Fruit fly (Drosophila melanogaster) whole organism, pupa: ENCODE data around the gene CG43145.

ENCODE experiments used
- CG10348 ChIP-seq: fragments of 200-800 bp; sonication (Bioruptor generic); IDR thresholded peaks from 2 replicates; pipeline ENCODE4 v1.3.6; 2022; ENCODE audit warnings: missing biosample characterization, missing genetic modification characterization
- CG15710 ChIP-seq: fragments of 200-800 bp; sonication (Bioruptor generic); optimal IDR thresholded peaks from 2 replicates; lab custom pipeline; 2018; ENCODE audit warnings: missing biosample characterization, mild to moderate bottlenecking, missing genetic modification characterization, moderate library complexity
- CG17806 ChIP-seq: fragments of 200-800 bp; sonication (Bioruptor generic); optimal IDR thresholded peaks from 2 replicates; lab custom pipeline; 2018; ENCODE audit warnings: missing biosample characterization, mild to moderate bottlenecking, missing genetic modification characterization, moderate library complexity
- Ets98B ChIP-seq: fragments of 200-800 bp; sonication (Bioruptor generic); IDR thresholded peaks from 2 replicates; pipeline ENCODE4 v1.3.6; 2022; ENCODE audit warnings: missing biosample characterization, missing genetic modification characterization
- Pif1B ChIP-seq: fragments of 200-800 bp; sonication (Bioruptor generic); optimal IDR thresholded peaks from 3 replicates; lab custom pipeline; 2016; ENCODE audit warnings: missing biosample characterization, missing genetic modification characterization
- Snoo ChIP-seq: fragments of 200-800 bp; sonication (Bioruptor generic); optimal IDR thresholded peaks from 3 replicates; lab custom pipeline; 2017; ENCODE audit warnings: missing biosample characterization, mild to moderate bottlenecking, missing genetic modification characterization, inconsistent platforms
- gl ChIP-seq: fragments of 200-800 bp; sonication (Bioruptor generic); optimal IDR thresholded peaks from 2 replicates; lab custom pipeline; 2018; ENCODE audit warnings: missing biosample characterization, mild to moderate bottlenecking, missing genetic modification characterization

DNA sequence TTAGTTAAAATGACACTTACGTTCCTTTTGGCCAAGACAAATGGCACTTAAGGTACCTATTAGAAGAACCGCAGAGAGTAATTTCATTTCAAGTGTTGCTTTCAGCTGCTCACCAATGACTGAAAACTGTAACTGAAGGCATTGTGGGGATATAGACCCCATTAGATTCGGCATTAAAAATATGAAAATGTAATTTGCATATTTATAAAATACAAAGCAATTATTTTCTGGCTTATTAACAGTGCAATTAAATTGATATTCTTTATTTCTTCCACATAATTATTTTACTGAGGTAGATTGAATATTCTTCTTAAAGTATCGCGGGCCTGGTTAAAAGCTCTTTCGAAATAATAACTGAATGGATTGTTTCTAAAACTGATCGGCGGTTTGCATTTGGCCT is 32.6 kb upstream of the CG43145 start, which contains the start of gene Sfp24Bd:
- TF ChIP-seq CG15710 (tag; lab: Kevin White, UChicago) (no peak), Ets98B (GFP tag; lab: Robert Waterston, UW) (no peak), CG10348 (GFP tag; lab: Robert Waterston, UW) (no peak), CG17806 (no peak), Snoo (no peak), Pif1B (GFP tag; lab: Kevin White, UChicago) (no peak), gl (tag; lab: Kevin White, UChicago) (no peak)
